Worm (Caenorhabditis elegans) whole organism, midembryonic: ENCODE data around the gene T21E8.6.

Source experiments
- T22C8.4 ChIP-seq: fragments of 200-800 bp; sonication (Bioruptor generic); IDR thresholded peaks from 2 replicates; pipeline ENCODE4 v1.3.6; 2022; ENCODE audit warnings: missing genetic modification characterization, missing compliant biosample characterization
- klf-2 ChIP-seq: fragments of 200-800 bp; sonication (Bioruptor generic); conservative IDR thresholded peaks from 2 replicates; pipeline ENCODE4 v1.3.6; 2022; ENCODE audit warnings: missing genetic modification reagents, missing genetic modification characterization, missing compliant biosample characterization
- med-1 ChIP-seq: sonication (generic microtip); optimal IDR thresholded peaks from 2 replicates; lab custom pipeline; 2017; ENCODE audit warnings: missing genetic modification characterization, mild to moderate bottlenecking, missing compliant biosample characterization, antibody characterized with exemption, missing genetic modification reagents; ENCODE audit not compliant: insufficient read depth
- tab-1 ChIP-seq: fragments of 200-800 bp; sonication (Bioruptor generic); IDR thresholded peaks from 2 replicates; pipeline ENCODE4 v1.3.6; 2022; ENCODE audit warnings: missing genetic modification characterization, missing compliant biosample characterization
- ztf-23 ChIP-seq: fragments of 200-800 bp; sonication (Bioruptor generic); IDR thresholded peaks from 2 replicates; pipeline ENCODE4 v1.3.6; 2022; ENCODE audit warnings: missing genetic modification reagents, missing genetic modification characterization, missing compliant biosample characterization
- ztf-29 ChIP-seq: fragments of 200-800 bp; sonication (Bioruptor generic); IDR thresholded peaks from 2 replicates; pipeline ENCODE4 v1.3.6; 2022; ENCODE audit warnings: missing genetic modification reagents, missing genetic modification characterization, missing compliant biosample characterization

ce11 chrX:10844602-10845354 is 37.3 kb upstream of the T21E8.6 start, which contains the start of gene C05A9.2:
- TF ChIP-seq tab-1 (GFP tag; lab: Robert Waterston, UW), result no peak
- 0 out of 2 replicates have a peak, but pooled peaks have one; percentile 18 for TF ChIP-seq ztf-23 (GFP tag; lab: Robert Waterston, UW)
- no peak for TF ChIP-seq klf-2
- no peak for TF ChIP-seq med-1
- no peak for TF ChIP-seq ztf-29 (GFP tag; lab: Robert Waterston, UW)
- no peak for TF ChIP-seq T22C8.4
